Worm (Caenorhabditis elegans): ENCODE data around the gene C27D8.3.

DNA sequence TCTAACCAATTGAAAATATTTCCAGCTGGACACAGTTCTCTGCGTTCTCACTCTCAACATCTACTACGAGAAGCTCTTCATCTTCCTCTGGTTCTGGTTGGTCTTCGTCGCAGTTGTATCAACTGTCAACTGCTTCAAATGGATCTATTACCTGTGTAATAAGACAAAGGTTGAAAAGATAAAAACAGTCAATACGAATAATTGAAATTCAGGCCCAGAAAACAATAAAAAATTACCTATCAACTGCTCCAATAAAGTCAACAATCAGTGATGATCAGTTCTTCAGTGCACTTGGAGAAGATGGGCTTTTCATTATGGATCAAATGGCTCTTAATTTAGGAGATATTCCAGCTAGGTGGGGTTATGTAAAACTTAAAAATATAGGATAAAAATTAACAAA lies 37.2 kb upstream of the C27D8.3 start:
- no peak for TF ChIP-seq egl-27 (tag; optimal IDR thresholded peaks at IDR 0.05)
- TF ChIP-seq mdl-1 (tag; optimal IDR thresholded peaks at IDR 0.05): no peak
- no peak for TF ChIP-seq lsy-2 (tag; optimal IDR thresholded peaks at IDR 0.05)
- no peak for TF ChIP-seq zag-1 (tag; optimal IDR thresholded peaks at IDR 0.05)
- no peak for TF ChIP-seq mxl-3 (GFP tag; optimal IDR thresholded peaks at IDR 0.05)
- TF ChIP-seq F49E8.2 (tag; optimal IDR thresholded peaks at IDR 0.05; ENCODE audit: borderline replicate concordance): no peak
- TF ChIP-seq nhr-77 (tag; optimal IDR thresholded peaks at IDR 0.05): no peak
- TF ChIP-seq ztf-11 (tag; optimal IDR thresholded peaks at IDR 0.05): no peak
- no peak for TF ChIP-seq D1046.2 (GFP tag; IDR thresholded peaks at IDR 0.05)
- TF ChIP-seq unc-62 (GFP tag; optimal IDR thresholded peaks at IDR 0.05 in 1 of 2): no peak
- TF ChIP-seq unc-62 (tag; optimal IDR thresholded peaks at IDR 0.05): no peak
- no peak for TF ChIP-seq php-3 (GFP tag; IDR thresholded peaks at IDR 0.05)

Data from whole organism, L4 larva.